Worm (Caenorhabditis elegans) whole organism, L4 larva: ENCODE results near the gene Y53G8AR.1.
"Not testable (repeated sequence)": the region's sequence is repeated elsewhere in the genome, so short reads cannot be mapped to it uniquely, and the experiment has no call there.

Source experiments
- D1046.2 ChIP-seq: fragments of 200-800 bp; sonication (Bioruptor generic); IDR thresholded peaks from 2 replicates; pipeline ENCODE4 v1.3.6; 2022; ENCODE audit warnings: missing genetic modification characterization, missing compliant biosample characterization
- F26F4.8 ChIP-seq: fragments of 200-800 bp; sonication (Bioruptor generic); conservative IDR thresholded peaks from 2 replicates; pipeline ENCODE4 v1.3.6; 2022; ENCODE audit warnings: missing genetic modification characterization, missing compliant biosample characterization
- F44E2.7 ChIP-seq: fragments of 200-800 bp; sonication (Bioruptor generic); IDR thresholded peaks from 2 replicates; pipeline ENCODE4 v2.1.2; 2022; ENCODE audit warnings: missing genetic modification characterization, missing compliant biosample characterization
- Y48G9A.11 ChIP-seq: fragments of 200-800 bp; sonication (Bioruptor generic); IDR thresholded peaks from 2 replicates; pipeline ENCODE4 v1.3.6; 2022; ENCODE audit warnings: missing genetic modification reagents, missing genetic modification characterization, missing compliant biosample characterization
- ZK337.2 ChIP-seq: fragments of 200-800 bp; sonication (Bioruptor generic); IDR thresholded peaks from 2 replicates; pipeline ENCODE4 v1.3.6; 2022; ENCODE audit warnings: missing genetic modification reagents, missing genetic modification characterization, missing compliant biosample characterization
- aha-1 ChIP-seq: fragments of 150-350 bp; peaks from one replicate; lab custom pipeline; 2014; ENCODE audit warnings: missing biosample characterization, missing genetic modification characterization
- ceh-20 ChIP-seq: fragments of 200-800 bp; sonication (Bioruptor generic); IDR thresholded peaks from 2 replicates; pipeline ENCODE4 v1.3.6; 2022; ENCODE audit warnings: missing genetic modification reagents, missing genetic modification characterization, missing compliant biosample characterization
- ceh-82 ChIP-seq: sonication (generic microtip); optimal IDR thresholded peaks from 2 replicates; lab custom pipeline; 2017; ENCODE audit warnings: missing biosample characterization, missing genetic modification characterization
- ces-1 ChIP-seq: fragments of 150-350 bp; sonication (generic microtip); optimal IDR thresholded peaks from 4 replicates; lab custom pipeline; 2014; ENCODE audit warnings: missing biosample characterization, missing genetic modification reagents, missing genetic modification characterization
- daf-12 ChIP-seq: fragments of 150-350 bp; optimal IDR thresholded peaks from 2 replicates; lab custom pipeline; 2014; ENCODE audit warnings: missing biosample characterization, missing genetic modification reagents, missing genetic modification characterization
- daf-16 ChIP-seq, 3 experiments: sonication (generic microtip); optimal IDR thresholded peaks; 2 replicates each; lab custom pipeline; 2016 to 2017; ENCODE audit warnings: missing genetic modification characterization in 3 of 3, missing genetic modification reagents in 3 of 3, mild to moderate bottlenecking in 2 of 3, missing compliant biosample characterization in 2 of 3, missing biosample characterization in 1 of 3, moderate library complexity in 1 of 3
- dpl-1 ChIP-seq: fragments of 150-350 bp; optimal IDR thresholded peaks from 2 replicates; lab custom pipeline; 2014; ENCODE audit warnings: missing biosample characterization, missing genetic modification reagents, missing genetic modification characterization
- egl-43 ChIP-seq: fragments of 200-800 bp; sonication (Bioruptor generic); IDR thresholded peaks from 2 replicates; pipeline ENCODE4 v1.3.6; 2022; ENCODE audit warnings: missing genetic modification reagents, missing genetic modification characterization, missing compliant biosample characterization
- gei-8 ChIP-seq: fragments of 200-800 bp; sonication (Bioruptor generic); optimal IDR thresholded peaks from 2 replicates; lab custom pipeline; 2018; ENCODE audit warnings: mild to moderate bottlenecking, missing genetic modification characterization, missing compliant biosample characterization
- hlh-11 ChIP-seq: fragments of 200-800 bp; sonication (Bioruptor generic); optimal IDR thresholded peaks from 2 replicates; lab custom pipeline; 2018; ENCODE audit warnings: mild to moderate bottlenecking, missing genetic modification characterization, missing compliant biosample characterization
- hlh-30 ChIP-seq: sonication (generic microtip); optimal IDR thresholded peaks from 2 replicates; lab custom pipeline; 2017; ENCODE audit warnings: antibody characterized with exemption, mild to moderate bottlenecking, missing genetic modification characterization, missing compliant biosample characterization; ENCODE audit not compliant: insufficient read depth
- lim-7 ChIP-seq: fragments of 200-800 bp; sonication (Bioruptor generic); IDR thresholded peaks from 2 replicates; pipeline ENCODE4 v1.3.6; 2022; ENCODE audit warnings: missing genetic modification characterization, missing compliant biosample characterization
- lin-1 ChIP-seq: fragments of 200-800 bp; sonication (Bioruptor generic); IDR thresholded peaks from 2 replicates; pipeline ENCODE4 v1.3.6; 2022; ENCODE audit warnings: missing genetic modification reagents, missing genetic modification characterization, missing compliant biosample characterization
- lin-15B ChIP-seq: fragments of 150-350 bp; sonication (generic microtip); optimal IDR thresholded peaks from 3 replicates; lab custom pipeline; 2014; ENCODE audit warnings: missing biosample characterization, missing genetic modification characterization
- lin-38 ChIP-seq: fragments of 200-800 bp; sonication (Bioruptor generic); IDR thresholded peaks from 2 replicates; pipeline ENCODE4 v1.3.6; 2022; ENCODE audit warnings: missing genetic modification reagents, missing genetic modification characterization, missing compliant biosample characterization
- lin-39 ChIP-seq: fragments of 150-350 bp; optimal IDR thresholded peaks from 2 replicates; lab custom pipeline; 2014; ENCODE audit warnings: missing biosample characterization, missing genetic modification reagents, missing genetic modification characterization
- lsy-2 ChIP-seq, 2 experiments: fragments of 150-350 bp in 1 of 2; sonication (generic microtip) in 1 of 2; optimal IDR thresholded peaks; 2 replicates each; lab custom pipeline; 2014 to 2017; ENCODE audit warnings: missing biosample characterization in 2 of 2, missing genetic modification characterization in 2 of 2
- madf-9 ChIP-seq: fragments of 200-800 bp; sonication (Bioruptor generic); conservative IDR thresholded peaks from 2 replicates; pipeline ENCODE4 v1.3.6; 2022; ENCODE audit warnings: missing genetic modification reagents, missing genetic modification characterization, missing compliant biosample characterization
- mdl-1 ChIP-seq, 2 experiments: fragments of 150-350 bp in 1 of 2; sonication (generic microtip) in 1 of 2; optimal IDR thresholded peaks; 2 replicates each; lab custom pipeline; 2014 to 2017; ENCODE audit warnings: missing biosample characterization in 2 of 2, missing genetic modification characterization in 2 of 2
- mdt-29 ChIP-seq: fragments of 200-800 bp; sonication (Bioruptor generic); IDR thresholded peaks from 2 replicates; pipeline ENCODE4 v1.3.6; 2022; ENCODE audit warnings: missing genetic modification reagents, missing genetic modification characterization, missing compliant biosample characterization
- mes-2 ChIP-seq: sonication (generic microtip); optimal IDR thresholded peaks from 2 replicates; lab custom pipeline; 2016; ENCODE audit warnings: missing genotype, mild to moderate bottlenecking, missing genetic modification characterization, missing compliant biosample characterization; ENCODE audit not compliant: poor library complexity, severe bottlenecking
- mxl-3 ChIP-seq: fragments of 200-800 bp; sonication (Bioruptor generic); optimal IDR thresholded peaks from 2 replicates; lab custom pipeline; 2018; ENCODE audit warnings: mild to moderate bottlenecking, missing genetic modification characterization, missing compliant biosample characterization
- nhr-10 ChIP-seq: fragments of 150-350 bp; optimal IDR thresholded peaks from 2 replicates; lab custom pipeline; 2014; ENCODE audit warnings: missing biosample characterization, missing genetic modification characterization
- nhr-11 ChIP-seq: fragments of 150-350 bp; optimal IDR thresholded peaks from 2 replicates; lab custom pipeline; 2014; ENCODE audit warnings: missing biosample characterization, missing genetic modification characterization
- nhr-237 ChIP-seq: sonication (generic microtip); optimal IDR thresholded peaks from 2 replicates; lab custom pipeline; 2017; ENCODE audit warnings: missing biosample characterization, missing genetic modification characterization
- nhr-28 ChIP-seq: fragments of 150-350 bp; optimal IDR thresholded peaks from 2 replicates; lab custom pipeline; 2014; ENCODE audit warnings: missing biosample characterization, missing genetic modification characterization
- nhr-42 ChIP-seq: fragments of 200-800 bp; sonication (Bioruptor generic); IDR thresholded peaks from 2 replicates; pipeline ENCODE4 v1.3.6; 2022; ENCODE audit warnings: missing genetic modification characterization, missing compliant biosample characterization
- nhr-6 ChIP-seq: fragments of 150-350 bp; optimal IDR thresholded peaks from 2 replicates; lab custom pipeline; 2014; ENCODE audit warnings: missing biosample characterization, missing genetic modification characterization
- nhr-76 ChIP-seq: fragments of 150-350 bp; optimal IDR thresholded peaks from 2 replicates; lab custom pipeline; 2014; ENCODE audit warnings: missing biosample characterization, missing genetic modification characterization
- nhr-77 ChIP-seq: fragments of 150-350 bp; optimal IDR thresholded peaks from 2 replicates; lab custom pipeline; 2014; ENCODE audit warnings: missing biosample characterization, missing genetic modification characterization
- pha-4 ChIP-seq, 2 experiments: fragments of 150-350 bp in 1 of 2; fragments of 200-800 bp in 1 of 2; sonication (Bioruptor generic) in 1 of 2; IDR thresholded peaks in 1 of 2; optimal IDR thresholded peaks in 1 of 2; 2 replicates each; pipeline versions ENCODE4 v1.3.6 to Lab custom; 2014 to 2022; ENCODE audit warnings: missing genetic modification characterization in 2 of 2, missing genetic modification reagents in 2 of 2, missing biosample characterization in 1 of 2, missing compliant biosample characterization in 1 of 2
- php-3 ChIP-seq: fragments of 200-800 bp; sonication (Bioruptor generic); IDR thresholded peaks from 2 replicates; pipeline ENCODE4 v1.3.6; 2022; ENCODE audit warnings: missing genetic modification reagents, missing genetic modification characterization, missing compliant biosample characterization
- pqm-1 ChIP-seq: sonication (generic microtip); optimal IDR thresholded peaks from 2 replicates; lab custom pipeline; 2017; ENCODE audit warnings: missing biosample characterization, missing genetic modification characterization
- sdz-12 ChIP-seq: fragments of 200-800 bp; sonication (Bioruptor generic); optimal IDR thresholded peaks from 2 replicates; lab custom pipeline; 2018; ENCODE audit warnings: mild to moderate bottlenecking, missing genetic modification characterization, missing compliant biosample characterization
- snpc-4 ChIP-seq: fragments of 150-350 bp; optimal IDR thresholded peaks from 2 replicates; lab custom pipeline; 2014; ENCODE audit warnings: missing biosample characterization, missing genetic modification characterization
- tag-97 ChIP-seq: fragments of 200-800 bp; sonication (Bioruptor generic); IDR thresholded peaks from 2 replicates; pipeline ENCODE4 v1.3.6; 2022; ENCODE audit warnings: missing genetic modification characterization, missing compliant biosample characterization
- unc-39 ChIP-seq: sonication (generic microtip); optimal IDR thresholded peaks from 2 replicates; lab custom pipeline; 2017; ENCODE audit warnings: missing biosample characterization, missing genetic modification characterization
- unc-62 ChIP-seq, 3 experiments: fragments of 150-350 bp in 1 of 3; sonication (generic microtip); optimal IDR thresholded peaks in 2 of 3; peaks in 1 of 3; 1 replicate in 1 of 3; 2 replicates in 2 of 3; lab custom pipeline; 2014 to 2017; ENCODE audit warnings: missing biosample characterization in 3 of 3, missing genetic modification characterization in 3 of 3, missing genetic modification reagents in 3 of 3, missing genotype in 1 of 3
- vab-7 ChIP-seq: fragments of 200-800 bp; sonication (Bioruptor generic); IDR thresholded peaks from 2 replicates; pipeline ENCODE4 v1.3.6; 2022; ENCODE audit warnings: missing genetic modification reagents, missing genetic modification characterization, missing compliant biosample characterization
- zip-11 ChIP-seq: fragments of 200-800 bp; sonication (Bioruptor generic); IDR thresholded peaks from 2 replicates; pipeline ENCODE4 v1.3.6; 2022; ENCODE audit warnings: missing genetic modification characterization, missing compliant biosample characterization
- ztf-7 ChIP-seq: fragments of 150-350 bp; optimal IDR thresholded peaks from 2 replicates; lab custom pipeline; 2014; ENCODE audit warnings: missing biosample characterization, missing genetic modification characterization

Gene Y53G8AR.1

DNA sequence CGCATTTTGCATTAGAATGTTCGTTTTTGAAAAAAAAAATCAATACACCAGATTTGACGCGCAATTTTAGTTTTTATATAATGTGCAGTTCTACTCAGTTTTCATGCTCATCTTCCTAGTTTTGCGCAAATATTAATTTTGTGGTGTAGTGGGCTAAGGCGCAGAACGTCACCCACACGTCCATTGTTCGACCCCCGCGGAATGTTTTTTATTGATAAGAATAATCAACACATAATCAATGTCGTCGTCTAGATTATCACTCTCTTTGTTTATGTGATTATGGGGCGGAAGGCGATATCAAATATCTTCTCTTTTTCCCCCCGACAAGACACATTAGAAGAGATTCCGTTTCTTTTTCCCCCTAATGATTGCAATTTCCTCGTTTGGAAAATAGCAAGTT, 23.0 kb downstream of the Y53G8AR.1 start:
- TF ChIP-seq unc-62 (GFP tag; optimal IDR thresholded peaks at IDR 0.05 in 1 of 2; lab: Kevin White, UChicago) (peak in 1 of 2 experiments; percentile 47), unc-62 (tag; optimal IDR thresholded peaks at IDR 0.05; lab: Kevin White, UChicago) (no peak), nhr-237 (no peak), nhr-28 (peak; percentile 20)

ce11 chrIII:3360067-3360466, 27.2 kb downstream of the Y53G8AR.1 start:
- TF ChIP-seq nhr-237: no peak
- TF ChIP-seq tag-97: no peak
- TF ChIP-seq lin-39 (tag; lab: Kevin White, UChicago): no peak
- TF ChIP-seq daf-12 (tag; lab: Kevin White, UChicago): no peak
- TF ChIP-seq egl-43 (GFP tag; lab: Robert Waterston, UW): no peak
- no peak for TF ChIP-seq daf-16 (GFP tag; optimal IDR thresholded peaks at IDR 0.05; lab: Kevin White, UChicago)
- TF ChIP-seq daf-16 (tag; optimal IDR thresholded peaks at IDR 0.05; lab: Kevin White, UChicago): no peak
- no peak for TF ChIP-seq lin-1
- no peak for TF ChIP-seq gei-8
- no peak for TF ChIP-seq php-3
- TF ChIP-seq Y48G9A.11 (GFP tag; lab: Robert Waterston, UW): no peak
- no peak for TF ChIP-seq dpl-1
- no peak for TF ChIP-seq lin-15B (tag; lab: Kevin White, UChicago)
- TF ChIP-seq nhr-10 (tag; lab: Kevin White, UChicago): no peak
- no peak for TF ChIP-seq ztf-7 (tag; lab: Kevin White, UChicago)
- TF ChIP-seq nhr-6: no peak
- no peak for TF ChIP-seq nhr-11 (tag; lab: Kevin White, UChicago)
- TF ChIP-seq snpc-4: no peak
- TF ChIP-seq nhr-76 (tag; lab: Kevin White, UChicago): no peak
- TF ChIP-seq lin-38 (GFP tag; lab: Robert Waterston, UW): no peak
- no peak for TF ChIP-seq mdt-29

ce11 chrIII:3362220-3362734, 29.4 kb downstream of the Y53G8AR.1 start:
- TF ChIP-seq F26F4.8 (GFP tag; lab: Robert Waterston, UW) (0 out of 2 replicates have a peak, but pooled peaks have one; percentile 22), pha-4 (GFP tag; IDR thresholded peaks at IDR 0.05; lab: Robert Waterston, UW) (peak; percentile 42; the same call in 1 of the 2 replicates)
- not testable (repeated sequence) for TF ChIP-seq pha-4 (tag; optimal IDR thresholded peaks at IDR 0.05; lab: Kevin White, UChicago)

- TF ChIP-seq daf-12 (tag; lab: Kevin White, UChicago) (no peak), lsy-2 (tag; optimal IDR thresholded peaks at IDR 0.05; lab: Kevin White, UChicago) (no peak), nhr-10 (tag; lab: Kevin White, UChicago) (no peak), ces-1 (GFP tag; lab: Kevin White, UChicago) (no peak), zip-11 (no peak), lim-7 (GFP tag; lab: Robert Waterston, UW) (no peak), pqm-1 (tag; lab: Kevin White, UChicago) (no peak), nhr-77 (tag; lab: Kevin White, UChicago) (no peak), mxl-3 (GFP tag; lab: Kevin White, UChicago) (no peak), unc-39 (tag; lab: Kevin White, UChicago) (no peak), sdz-12 (GFP tag; lab: Kevin White, UChicago) (no peak), D1046.2 (GFP tag; lab: Robert Waterston, UW) (no peak), hlh-30 (tag; lab: Kevin White, UChicago) (peak; percentile 54), aha-1 (tag; lab: Kevin White, UChicago) (peak; percentile 92), hlh-11 (tag; lab: Kevin White, UChicago) (no peak), mdl-1 (tag; optimal IDR thresholded peaks at IDR 0.05; lab: Kevin White, UChicago) (peak in 1 of 2 experiments; percentile 36), vab-7 (GFP tag; lab: Robert Waterston, UW) (no peak), F44E2.7 (GFP tag; lab: Robert Waterston, UW) (no peak), ceh-20 (GFP tag; lab: Robert Waterston, UW) (no peak), nhr-28 (peak; percentile 1), ceh-82 (tag; lab: Kevin White, UChicago) (no peak), lin-38 (GFP tag; lab: Robert Waterston, UW) (no peak), ZK337.2 (GFP tag; lab: Robert Waterston, UW) (no peak), pha-4 (GFP tag; IDR thresholded peaks at IDR 0.05; lab: Robert Waterston, UW) (no peak), pha-4 (tag; optimal IDR thresholded peaks at IDR 0.05; lab: Kevin White, UChicago) (no peak), mes-2 (tag; lab: Kevin White, UChicago) (no peak), egl-43 (GFP tag; lab: Robert Waterston, UW) (no peak), nhr-42 (GFP tag; lab: Robert Waterston, UW) (no peak), madf-9 (no peak)
Measured at ce11 chrIII:3367772-3368171, 34.9 kb downstream of the Y53G8AR.1 start.
